Worm (Caenorhabditis elegans) whole organism, L1 larva: ENCODE measurements around the gene sru-25.

Experiments
- ceh-82 ChIP-seq, 3 experiments: fragments of 150-350 bp in 1 of 3; sonication (generic microtip) in 2 of 3; optimal IDR thresholded peaks; 2 replicates each; lab custom pipeline; 2014 to 2017; ENCODE audit warnings: missing biosample characterization in 3 of 3, missing genetic modification characterization in 3 of 3
- egl-27 ChIP-seq, 2 experiments: fragments of 150-350 bp in 1 of 2; sonication (generic microtip); optimal IDR thresholded peaks; 3 replicates each; lab custom pipeline; 2017 to 2018; ENCODE audit warnings: missing biosample characterization in 2 of 2, missing genetic modification characterization in 2 of 2, missing genetic modification reagents in 2 of 2
- elt-3 ChIP-seq, 6 experiments: fragments of 150-350 bp in 1 of 6; sonication (generic microtip); optimal IDR thresholded peaks; 2 replicates each; lab custom pipeline; 2017 to 2018; ENCODE audit warnings: missing biosample characterization in 6 of 6, missing genetic modification characterization in 6 of 6, inconsistent platforms in 1 of 6
- mab-9 ChIP-seq: fragments of 200-800 bp; sonication (Bioruptor generic); IDR thresholded peaks from 2 replicates; pipeline ENCODE4 v1.3.6; 2022; ENCODE audit warnings: missing genetic modification reagents, missing genetic modification characterization, missing compliant biosample characterization
- mdl-1 ChIP-seq, 2 experiments: fragments of 150-350 bp; optimal IDR thresholded peaks; 2 replicates each; lab custom pipeline; 2014 to 2017; ENCODE audit warnings: missing biosample characterization in 2 of 2, missing genetic modification characterization in 2 of 2, inconsistent platforms in 1 of 2
- nhr-11 ChIP-seq: fragments of 150-350 bp; optimal IDR thresholded peaks from 2 replicates; lab custom pipeline; 2014; ENCODE audit warnings: missing biosample characterization, missing genetic modification characterization
- nhr-12 ChIP-seq: sonication (generic microtip); optimal IDR thresholded peaks from 2 replicates; lab custom pipeline; 2017; ENCODE audit warnings: missing biosample characterization, missing genetic modification characterization
- nhr-90 ChIP-seq: sonication (generic microtip); optimal IDR thresholded peaks from 2 replicates; lab custom pipeline; 2016; ENCODE audit warnings: mild to moderate bottlenecking, missing genetic modification characterization, missing compliant biosample characterization; ENCODE audit not compliant: poor library complexity
- snpc-4 ChIP-seq: fragments of 150-350 bp; optimal IDR thresholded peaks from 2 replicates; lab custom pipeline; 2014; ENCODE audit warnings: missing biosample characterization, missing genetic modification characterization
- unc-130 ChIP-seq: fragments of 150-350 bp; optimal IDR thresholded peaks from 2 replicates; lab custom pipeline; 2017; ENCODE audit warnings: missing biosample characterization, missing genetic modification characterization, inconsistent platforms
- unc-62 ChIP-seq: fragments of 150-350 bp; optimal IDR thresholded peaks from 2 replicates; lab custom pipeline; 2014; ENCODE audit warnings: missing biosample characterization, missing genetic modification reagents, missing genetic modification characterization
- unc-86 ChIP-seq: sonication (generic microtip); optimal IDR thresholded peaks from 2 replicates; lab custom pipeline; 2016; ENCODE audit warnings: missing genetic modification characterization, missing compliant biosample characterization
- vab-15 ChIP-seq: sonication (generic microtip); optimal IDR thresholded peaks from 2 replicates; lab custom pipeline; 2017; ENCODE audit warnings: missing genotype, mild to moderate bottlenecking, missing genetic modification characterization, missing compliant biosample characterization
- ztf-11 ChIP-seq, 2 experiments: sonication (generic microtip); optimal IDR thresholded peaks; 2 replicates each; lab custom pipeline; 2016 to 2017; ENCODE audit warnings: missing genetic modification characterization in 2 of 2, missing biosample characterization in 1 of 2, missing compliant biosample characterization in 1 of 2

ce11 chrV:635630-636029 lies 38.5 kb downstream of the sru-25 start:
- no peak for TF ChIP-seq mab-9
- no peak for TF ChIP-seq unc-62 (GFP tag; lab: Kevin White, UChicago)
- no peak for TF ChIP-seq vab-15 (tag; lab: Kevin White, UChicago)
- TF ChIP-seq egl-27 (tag; optimal IDR thresholded peaks at IDR 0.05; lab: Kevin White, UChicago): no peak
- TF ChIP-seq unc-86 (tag; lab: Kevin White, UChicago): no peak
- TF ChIP-seq nhr-11 (tag; lab: Kevin White, UChicago): no peak
- peak; percentile 0 for TF ChIP-seq nhr-90
- peak in 1 of 6 experiments; percentile 8 for TF ChIP-seq elt-3 (tag; optimal IDR thresholded peaks at IDR 0.05; lab: Kevin White, UChicago)
- no peak for TF ChIP-seq ztf-11 (tag; optimal IDR thresholded peaks at IDR 0.05; lab: Kevin White, UChicago)
- TF ChIP-seq mdl-1 (tag; optimal IDR thresholded peaks at IDR 0.05; lab: Kevin White, UChicago): peak in 1 of 2 experiments; percentile 47
- TF ChIP-seq unc-130 (tag; lab: Kevin White, UChicago): peak; percentile 20
- TF ChIP-seq ceh-82 (tag; optimal IDR thresholded peaks at IDR 0.05; lab: Kevin White, UChicago): no peak
- TF ChIP-seq snpc-4 (tag; lab: Kevin White, UChicago): peak; percentile 66
- TF ChIP-seq nhr-12 (tag; lab: Kevin White, UChicago): no peak
